Worm (Caenorhabditis elegans) whole organism, early embryonic: ENCODE measurements around the gene T26A5.6.

Experiments used
- F13C5.2 ChIP-seq: sonication (generic microtip); optimal IDR thresholded peaks from 2 replicates; lab custom pipeline; 2017; ENCODE audit warnings: mild to moderate bottlenecking, missing genetic modification characterization, inconsistent platforms, missing compliant biosample characterization
- ama-1 ChIP-seq: fragments of 150-350 bp; optimal IDR thresholded peaks from 2 replicates; lab custom pipeline; 2014
- ceh-13 ChIP-seq: fragments of 200-800 bp; sonication (Bioruptor generic); optimal IDR thresholded peaks from 2 replicates; lab custom pipeline; 2018; ENCODE audit warnings: mild to moderate bottlenecking, missing genetic modification characterization, missing compliant biosample characterization
- flt-1 ChIP-seq: fragments of 200-800 bp; sonication (Bioruptor generic); IDR thresholded peaks from 2 replicates; pipeline ENCODE4 v1.3.6; 2022; ENCODE audit warnings: missing genetic modification characterization, missing compliant biosample characterization
- hmg-4 ChIP-seq: fragments of 200-800 bp; sonication (Bioruptor generic); optimal IDR thresholded peaks from 2 replicates; lab custom pipeline; 2018; ENCODE audit warnings: mild to moderate bottlenecking, missing genetic modification characterization, missing compliant biosample characterization
- scrt-1 ChIP-seq: fragments of 200-800 bp; sonication (Bioruptor generic); IDR thresholded peaks from 2 replicates; pipeline ENCODE4 v1.3.6; 2022; ENCODE audit warnings: missing genetic modification characterization, missing compliant biosample characterization
- sea-1 ChIP-seq: fragments of 200-800 bp; sonication (Bioruptor generic); conservative IDR thresholded peaks from 2 replicates; pipeline ENCODE4 v1.3.6; 2022; ENCODE audit warnings: missing genetic modification characterization, missing compliant biosample characterization
- tbx-11 ChIP-seq: fragments of 200-800 bp; sonication (Bioruptor generic); IDR thresholded peaks from 2 replicates; pipeline ENCODE4 v1.3.6; 2022; ENCODE audit warnings: missing genetic modification characterization, missing compliant biosample characterization
- tbx-37 ChIP-seq: fragments of 200-800 bp; sonication (Bioruptor generic); conservative IDR thresholded peaks from 2 replicates; pipeline ENCODE4 v1.3.6; 2022; ENCODE audit warnings: missing genetic modification reagents, missing genetic modification characterization, missing compliant biosample characterization
- tra-4 ChIP-seq: sonication (generic microtip); optimal IDR thresholded peaks from 2 replicates; lab custom pipeline; 2017; ENCODE audit warnings: missing genetic modification characterization, missing compliant biosample characterization

- TF ChIP-seq ceh-13 (GFP tag; lab: Kevin White, UChicago) = no peak
- TF ChIP-seq tbx-37 (GFP tag; lab: Robert Waterston, UW) = no peak
- TF ChIP-seq ama-1 (lab: Kevin White, UChicago) = no peak
- TF ChIP-seq sea-1 = no peak
- no peak for TF ChIP-seq tra-4 (tag; lab: Kevin White, UChicago)
- no peak for TF ChIP-seq scrt-1
- TF ChIP-seq flt-1 = no peak
- TF ChIP-seq F13C5.2 (tag; lab: Kevin White, UChicago) = no peak
- no peak for TF ChIP-seq hmg-4 (GFP tag; lab: Kevin White, UChicago)
- TF ChIP-seq tbx-11 (GFP tag; lab: Robert Waterston, UW) = no peak
Observed at ce11 chrIII:6492807-6493206, 42.3 kb upstream of the T26A5.6 start, which contains the start of gene srb-11.
